Worm (Caenorhabditis elegans) whole organism, L2 larva: ENCODE measurements around the gene srx-66.

Experiments used
- aly-2 ChIP-seq: fragments of 150-350 bp; optimal IDR thresholded peaks from 2 replicates; lab custom pipeline; 2014; ENCODE audit warnings: missing biosample characterization, missing genetic modification characterization
- elt-1 ChIP-seq: fragments of 150-350 bp; optimal IDR thresholded peaks from 2 replicates; lab custom pipeline; 2014; ENCODE audit warnings: missing biosample characterization, missing genetic modification characterization
- elt-3 ChIP-seq: sonication (generic microtip); optimal IDR thresholded peaks from 2 replicates; lab custom pipeline; 2017; ENCODE audit warnings: missing biosample characterization, missing genetic modification characterization
- mdl-1 ChIP-seq, 2 experiments: fragments of 150-350 bp in 1 of 2; sonication (generic microtip) in 1 of 2; optimal IDR thresholded peaks; 2 replicates each; lab custom pipeline; 2017; ENCODE audit warnings: missing biosample characterization in 2 of 2, missing genetic modification characterization in 2 of 2
- nhr-11 ChIP-seq: fragments of 150-350 bp; optimal IDR thresholded peaks from 2 replicates; lab custom pipeline; 2014; ENCODE audit warnings: missing biosample characterization, missing genetic modification characterization
- nhr-237 ChIP-seq: fragments of 150-350 bp; optimal IDR thresholded peaks from 2 replicates; lab custom pipeline; 2014; ENCODE audit warnings: missing biosample characterization, missing genetic modification characterization
- nhr-77 ChIP-seq: fragments of 150-350 bp; optimal IDR thresholded peaks from 2 replicates; lab custom pipeline; 2014; ENCODE audit warnings: missing biosample characterization, missing genetic modification characterization
- sma-3 ChIP-seq: sonication (generic microtip); optimal IDR thresholded peaks from 2 replicates; lab custom pipeline; 2016; ENCODE audit warnings: missing genetic modification reagents, missing genetic modification characterization, missing compliant biosample characterization
- unc-55 ChIP-seq: fragments of 150-350 bp; sonication (generic microtip); optimal IDR thresholded peaks from 3 replicates; lab custom pipeline; 2014; ENCODE audit warnings: missing biosample characterization, missing genetic modification reagents, missing genetic modification characterization

DNA sequence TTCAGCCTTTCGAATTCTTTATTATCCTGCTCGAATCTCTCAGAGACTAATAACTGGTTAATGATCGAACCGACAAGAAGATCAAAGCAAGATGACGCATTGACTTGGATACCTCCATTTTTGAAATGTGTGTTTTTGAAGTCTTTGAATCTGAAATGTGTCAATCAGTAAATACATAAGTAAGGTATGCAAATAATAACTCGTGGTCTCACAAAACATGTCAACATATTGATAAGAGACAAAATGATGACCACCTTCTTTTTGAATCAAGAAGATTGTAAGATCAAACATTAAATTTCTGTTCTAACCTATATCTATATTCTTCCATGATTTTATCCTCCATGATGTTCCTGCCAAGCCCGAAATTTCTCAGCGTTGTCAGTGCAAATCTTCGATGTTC lies 50.3 kb downstream of the srx-66 start:
- no peak for TF ChIP-seq aly-2
- no peak for TF ChIP-seq nhr-11 (tag; lab: Kevin White, UChicago)
- no peak for TF ChIP-seq sma-3 (GFP tag; lab: Kevin White, UChicago)
- TF ChIP-seq elt-3 (tag; lab: Kevin White, UChicago): no peak
- no peak for TF ChIP-seq nhr-77
- TF ChIP-seq nhr-237 (tag; lab: Kevin White, UChicago): no peak
- TF ChIP-seq elt-1 (tag; lab: Kevin White, UChicago): no peak
- TF ChIP-seq mdl-1 (tag; optimal IDR thresholded peaks at IDR 0.05; lab: Kevin White, UChicago): no peak
- no peak for TF ChIP-seq unc-55 (GFP tag; lab: Kevin White, UChicago)
